Worm (Caenorhabditis elegans): ENCODE measurements around the gene srh-213.

DNA sequence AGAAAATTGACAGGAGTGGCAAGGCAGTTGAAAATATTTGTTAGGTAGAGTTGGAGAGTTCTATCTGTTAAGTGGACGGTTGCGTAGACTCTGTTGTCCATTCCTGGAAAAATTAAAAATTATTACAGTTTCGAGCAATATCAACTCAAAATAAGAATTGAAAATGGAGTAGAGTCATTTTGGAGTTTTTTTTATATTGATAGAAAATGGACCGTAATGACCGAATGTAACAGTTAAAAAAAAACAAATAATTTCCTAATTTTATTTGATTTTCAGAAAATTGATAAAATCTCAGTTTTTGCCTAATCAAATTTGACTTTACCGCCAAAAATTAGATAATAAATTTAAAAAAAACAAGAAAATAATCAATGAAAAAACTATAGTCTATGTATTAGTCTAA lies 32.1 kb upstream of the srh-213 start, which contains the start of gene F59B1.4:
- TF ChIP-seq him-1 (tag; optimal IDR thresholded peaks at IDR 0.05) (no peak), dao-5 (tag; optimal IDR thresholded peaks at IDR 0.05) (no peak)
